Worm (Caenorhabditis elegans) whole organism, L4 larva: ENCODE data around the gene aqp-5.
A peak's percentile ranks its signal among the peaks of the same experiment; 100 is the strongest.

Source experiments
- F26F4.8 ChIP-seq: fragments of 200-800 bp; sonication (Bioruptor generic); conservative IDR thresholded peaks from 2 replicates; pipeline ENCODE4 v1.3.6; 2022; ENCODE audit warnings: missing genetic modification characterization, missing compliant biosample characterization
- F37D6.2 ChIP-seq: sonication (generic microtip); optimal IDR thresholded peaks from 2 replicates; lab custom pipeline; 2016; ENCODE audit warnings: mild to moderate bottlenecking, missing genetic modification characterization, missing compliant biosample characterization
- T20F7.1 ChIP-seq: fragments of 200-800 bp; sonication (Bioruptor generic); optimal IDR thresholded peaks from 2 replicates; lab custom pipeline; 2018; ENCODE audit warnings: mild to moderate bottlenecking, missing genetic modification characterization, missing compliant biosample characterization
- ZK337.2 ChIP-seq: fragments of 200-800 bp; sonication (Bioruptor generic); IDR thresholded peaks from 2 replicates; pipeline ENCODE4 v1.3.6; 2022; ENCODE audit warnings: missing genetic modification reagents, missing genetic modification characterization, missing compliant biosample characterization
- ZK546.5 ChIP-seq, 2 experiments: sonication (generic microtip); optimal IDR thresholded peaks; 2 replicates each; lab custom pipeline; 2017; ENCODE audit warnings: missing biosample characterization in 2 of 2, missing genetic modification characterization in 2 of 2
- aha-1 ChIP-seq: fragments of 150-350 bp; peaks from one replicate; lab custom pipeline; 2014; ENCODE audit warnings: missing biosample characterization, missing genetic modification characterization
- arid-1 ChIP-seq: fragments of 200-800 bp; sonication (Bioruptor generic); conservative IDR thresholded peaks from 2 replicates; pipeline ENCODE4 v1.3.6; 2022; ENCODE audit warnings: missing genetic modification reagents, missing genetic modification characterization, missing compliant biosample characterization
- ceh-28 ChIP-seq: fragments of 150-350 bp; optimal IDR thresholded peaks from 2 replicates; lab custom pipeline; 2014; ENCODE audit warnings: missing biosample characterization, missing genetic modification reagents, missing genetic modification characterization
- ceh-32 ChIP-seq: sonication (generic microtip); optimal IDR thresholded peaks from 2 replicates; lab custom pipeline; 2016; ENCODE audit warnings: mild to moderate bottlenecking, missing genetic modification characterization, missing compliant biosample characterization; ENCODE audit not compliant: poor library complexity
- ceh-44 ChIP-seq: fragments of 200-800 bp; sonication (Bioruptor generic); IDR thresholded peaks from 2 replicates; pipeline ENCODE4 v1.3.6; 2022; ENCODE audit warnings: missing genetic modification reagents, missing genetic modification characterization, missing compliant biosample characterization
- ceh-82 ChIP-seq: sonication (generic microtip); optimal IDR thresholded peaks from 2 replicates; lab custom pipeline; 2017; ENCODE audit warnings: missing biosample characterization, missing genetic modification characterization
- ces-1 ChIP-seq: fragments of 150-350 bp; sonication (generic microtip); optimal IDR thresholded peaks from 4 replicates; lab custom pipeline; 2014; ENCODE audit warnings: missing biosample characterization, missing genetic modification reagents, missing genetic modification characterization
- daf-16 ChIP-seq, 3 experiments: sonication (generic microtip); optimal IDR thresholded peaks; 2 replicates each; lab custom pipeline; 2016 to 2017; ENCODE audit warnings: missing genetic modification characterization in 3 of 3, missing genetic modification reagents in 3 of 3, mild to moderate bottlenecking in 2 of 3, missing compliant biosample characterization in 2 of 3, missing biosample characterization in 1 of 3, moderate library complexity in 1 of 3
- dmd-6 ChIP-seq: fragments of 200-800 bp; sonication (Bioruptor generic); IDR thresholded peaks from 2 replicates; pipeline ENCODE4 v1.3.6; 2022; ENCODE audit warnings: missing genetic modification reagents, missing genetic modification characterization, missing compliant biosample characterization
- dpl-1 ChIP-seq: fragments of 150-350 bp; optimal IDR thresholded peaks from 2 replicates; lab custom pipeline; 2014; ENCODE audit warnings: missing biosample characterization, missing genetic modification reagents, missing genetic modification characterization
- dve-1 ChIP-seq: sonication (generic microtip); optimal IDR thresholded peaks from 2 replicates; lab custom pipeline; 2017; ENCODE audit warnings: antibody characterized with exemption, mild to moderate bottlenecking, missing genetic modification characterization, missing compliant biosample characterization; ENCODE audit not compliant: insufficient read depth
- egl-43 ChIP-seq: fragments of 200-800 bp; sonication (Bioruptor generic); IDR thresholded peaks from 2 replicates; pipeline ENCODE4 v1.3.6; 2022; ENCODE audit warnings: missing genetic modification reagents, missing genetic modification characterization, missing compliant biosample characterization
- fos-1 ChIP-seq: fragments of 150-350 bp; optimal IDR thresholded peaks from 2 replicates; lab custom pipeline; 2014; ENCODE audit warnings: missing biosample characterization, missing genetic modification characterization
- hif-1 ChIP-seq, 2 experiments: sonication (generic microtip); optimal IDR thresholded peaks; 2 replicates each; lab custom pipeline; 2016 to 2017; ENCODE audit warnings: missing compliant biosample characterization in 2 of 2, missing genetic modification characterization in 2 of 2, missing genetic modification reagents in 2 of 2, missing genotype in 2 of 2, mild to moderate bottlenecking in 1 of 2
- hlh-11 ChIP-seq: fragments of 200-800 bp; sonication (Bioruptor generic); optimal IDR thresholded peaks from 2 replicates; lab custom pipeline; 2018; ENCODE audit warnings: mild to moderate bottlenecking, missing genetic modification characterization, missing compliant biosample characterization
- hlh-30 ChIP-seq: sonication (generic microtip); optimal IDR thresholded peaks from 2 replicates; lab custom pipeline; 2017; ENCODE audit warnings: antibody characterized with exemption, mild to moderate bottlenecking, missing genetic modification characterization, missing compliant biosample characterization; ENCODE audit not compliant: insufficient read depth
- hmg-1.1 ChIP-seq: fragments of 200-800 bp; sonication (Bioruptor generic); IDR thresholded peaks from 2 replicates; pipeline ENCODE4 v1.3.6; 2022; ENCODE audit warnings: missing genetic modification reagents, missing genetic modification characterization, missing compliant biosample characterization
- lin-13 ChIP-seq: fragments of 150-350 bp; optimal IDR thresholded peaks from 2 replicates; lab custom pipeline; 2014; ENCODE audit warnings: missing biosample characterization, missing genetic modification reagents, missing genetic modification characterization
- lin-38 ChIP-seq: fragments of 200-800 bp; sonication (Bioruptor generic); IDR thresholded peaks from 2 replicates; pipeline ENCODE4 v1.3.6; 2022; ENCODE audit warnings: missing genetic modification reagents, missing genetic modification characterization, missing compliant biosample characterization
- lsy-2 ChIP-seq, 2 experiments: fragments of 150-350 bp in 1 of 2; sonication (generic microtip) in 1 of 2; optimal IDR thresholded peaks; 2 replicates each; lab custom pipeline; 2014 to 2017; ENCODE audit warnings: missing biosample characterization in 2 of 2, missing genetic modification characterization in 2 of 2
- madf-5 ChIP-seq, 2 experiments: fragments of 200-800 bp; sonication (Bioruptor generic); IDR thresholded peaks; 2 replicates each; pipeline ENCODE4 v1.3.6; 2022; ENCODE audit warnings: missing compliant biosample characterization in 2 of 2, missing genetic modification characterization in 2 of 2
- mdl-1 ChIP-seq, 2 experiments: fragments of 150-350 bp in 1 of 2; sonication (generic microtip) in 1 of 2; optimal IDR thresholded peaks; 2 replicates each; lab custom pipeline; 2014 to 2017; ENCODE audit warnings: missing biosample characterization in 2 of 2, missing genetic modification characterization in 2 of 2
- mdt-29 ChIP-seq: fragments of 200-800 bp; sonication (Bioruptor generic); IDR thresholded peaks from 2 replicates; pipeline ENCODE4 v1.3.6; 2022; ENCODE audit warnings: missing genetic modification reagents, missing genetic modification characterization, missing compliant biosample characterization
- mep-1 ChIP-seq: fragments of 150-350 bp; sonication (generic microtip); optimal IDR thresholded peaks from 3 replicates; lab custom pipeline; 2014; ENCODE audit warnings: missing biosample characterization, missing genetic modification characterization
- mes-2 ChIP-seq: sonication (generic microtip); optimal IDR thresholded peaks from 2 replicates; lab custom pipeline; 2016; ENCODE audit warnings: missing genotype, mild to moderate bottlenecking, missing genetic modification characterization, missing compliant biosample characterization; ENCODE audit not compliant: poor library complexity, severe bottlenecking
- mxl-3 ChIP-seq: fragments of 200-800 bp; sonication (Bioruptor generic); optimal IDR thresholded peaks from 2 replicates; lab custom pipeline; 2018; ENCODE audit warnings: mild to moderate bottlenecking, missing genetic modification characterization, missing compliant biosample characterization
- nhr-102 ChIP-seq: sonication (generic microtip); optimal IDR thresholded peaks from 2 replicates; lab custom pipeline; 2016; ENCODE audit warnings: mild to moderate bottlenecking, missing genetic modification characterization, moderate library complexity, missing compliant biosample characterization
- nhr-25 ChIP-seq: sonication (generic microtip); optimal IDR thresholded peaks from 2 replicates; lab custom pipeline; 2017; ENCODE audit warnings: missing genetic modification characterization, mild to moderate bottlenecking, missing compliant biosample characterization, antibody characterized with exemption, moderate library complexity, borderline replicate concordance; ENCODE audit not compliant: insufficient read depth
- nhr-28 ChIP-seq: fragments of 150-350 bp; optimal IDR thresholded peaks from 2 replicates; lab custom pipeline; 2014; ENCODE audit warnings: missing biosample characterization, missing genetic modification characterization
- nhr-76 ChIP-seq: fragments of 150-350 bp; optimal IDR thresholded peaks from 2 replicates; lab custom pipeline; 2014; ENCODE audit warnings: missing biosample characterization, missing genetic modification characterization
- php-3 ChIP-seq: fragments of 200-800 bp; sonication (Bioruptor generic); IDR thresholded peaks from 2 replicates; pipeline ENCODE4 v1.3.6; 2022; ENCODE audit warnings: missing genetic modification reagents, missing genetic modification characterization, missing compliant biosample characterization
- pqm-1 ChIP-seq: sonication (generic microtip); optimal IDR thresholded peaks from 2 replicates; lab custom pipeline; 2017; ENCODE audit warnings: missing biosample characterization, missing genetic modification characterization
- spr-1 ChIP-seq: sonication (generic microtip); optimal IDR thresholded peaks from 2 replicates; lab custom pipeline; 2016; ENCODE audit warnings: mild to moderate bottlenecking, missing genetic modification characterization, missing compliant biosample characterization
- unc-130 ChIP-seq: sonication (generic microtip); optimal IDR thresholded peaks from 2 replicates; lab custom pipeline; 2016; ENCODE audit warnings: missing genetic modification reagents, missing genetic modification characterization, missing compliant biosample characterization
- unc-62 ChIP-seq, 3 experiments: fragments of 150-350 bp in 1 of 3; sonication (generic microtip); optimal IDR thresholded peaks in 2 of 3; peaks in 1 of 3; 1 replicate in 1 of 3; 2 replicates in 2 of 3; lab custom pipeline; 2014 to 2017; ENCODE audit warnings: missing biosample characterization in 3 of 3, missing genetic modification characterization in 3 of 3, missing genetic modification reagents in 3 of 3, missing genotype in 1 of 3
- ztf-7 ChIP-seq: fragments of 150-350 bp; optimal IDR thresholded peaks from 2 replicates; lab custom pipeline; 2014; ENCODE audit warnings: missing biosample characterization, missing genetic modification characterization

Gene aqp-5

ce11 chrV:10528500-10528899 is 37.0 kb downstream of the aqp-5 start, which contains the start of gene F25D1.3:
TSS of gene F25D1.3 (plus strand) at chrV:10528724.
- TF ChIP-seq nhr-102 (tag; lab: Kevin White, UChicago) (no peak), ceh-28 (tag; lab: Kevin White, UChicago) (no peak), php-3 (no peak), madf-5 (GFP tag; IDR thresholded peaks at IDR 0.05; lab: Robert Waterston, UW) (no peak)

ce11 chrV:10529600-10529999 is 38.1 kb downstream of the aqp-5 start:
- TF ChIP-seq aha-1 (tag; lab: Kevin White, UChicago) (peak; percentile 90), ceh-44 (GFP tag; lab: Robert Waterston, UW) (no peak), nhr-28 (tag; lab: Kevin White, UChicago) (peak; percentile 31), F37D6.2 (tag; lab: Kevin White, UChicago) (no peak)

- peak; percentile 9 for TF ChIP-seq mep-1 (tag; lab: Kevin White, UChicago)
- peak in 1 of 2 experiments; percentile 88 for TF ChIP-seq unc-62 (GFP tag; optimal IDR thresholded peaks at IDR 0.05 in 1 of 2; lab: Kevin White, UChicago)
- no peak for TF ChIP-seq unc-62 (tag; optimal IDR thresholded peaks at IDR 0.05; lab: Kevin White, UChicago)
- peak; percentile 34 for TF ChIP-seq aha-1 (tag; lab: Kevin White, UChicago)
- TF ChIP-seq ZK337.2 (GFP tag; lab: Robert Waterston, UW) = no peak
- TF ChIP-seq nhr-25 = no peak
- no peak for TF ChIP-seq lsy-2 (tag; optimal IDR thresholded peaks at IDR 0.05; lab: Kevin White, UChicago)
- no peak for TF ChIP-seq arid-1
- no peak for TF ChIP-seq ceh-32 (tag; lab: Kevin White, UChicago)
- TF ChIP-seq ztf-7 = no peak
- TF ChIP-seq nhr-76 (tag; lab: Kevin White, UChicago) = no peak
- TF ChIP-seq ces-1 (GFP tag; lab: Kevin White, UChicago) = no peak
- TF ChIP-seq T20F7.1 (GFP tag; lab: Kevin White, UChicago) = no peak
- no peak for TF ChIP-seq mdt-29 (GFP tag; lab: Robert Waterston, UW)
- TF ChIP-seq, all 104 proteins: peak for 3
These were observed 41.2 kb downstream of the aqp-5 start, which contains the start of gene txt-10 for ce11 chrV:10532725-10533124. TSS of gene txt-10 (minus strand) at chrV:10532825.

ce11 chrV:10535325-10535724 is 43.8 kb downstream of the aqp-5 start:
- TF ChIP-seq fos-1 (tag; lab: Kevin White, UChicago) (no peak), egl-43 (GFP tag; lab: Robert Waterston, UW) (0 out of 2 replicates have a peak, but pooled peaks have one; percentile 26), mes-2 (tag; lab: Kevin White, UChicago) (peak; percentile 41), nhr-28 (tag; lab: Kevin White, UChicago) (peak; percentile 55), T20F7.1 (GFP tag; lab: Kevin White, UChicago) (peak; percentile 8), hlh-30 (tag; lab: Kevin White, UChicago) (peak; percentile 79), hlh-11 (tag; lab: Kevin White, UChicago) (peak; percentile 36), dmd-6 (GFP tag; lab: Robert Waterston, UW) (peak; percentile 37), unc-130 (GFP tag; lab: Kevin White, UChicago) (no peak), hmg-1.1 (GFP tag; lab: Robert Waterston, UW) (0 out of 2 replicates have a peak, but pooled peaks have one; percentile 18), ZK546.5 (tag; optimal IDR thresholded peaks at IDR 0.05; lab: Kevin White, UChicago) (no peak), mdl-1 (tag; optimal IDR thresholded peaks at IDR 0.05; lab: Kevin White, UChicago) (peak in 1 of 2 experiments; percentile 71), lin-38 (GFP tag; lab: Robert Waterston, UW) (peak; percentile 29), hif-1 (tag; optimal IDR thresholded peaks at IDR 0.05; lab: Kevin White, UChicago) (peak in 1 of 2 experiments; percentile 14), mxl-3 (GFP tag; lab: Kevin White, UChicago) (peak; percentile 19), dpl-1 (GFP tag; lab: Kevin White, UChicago) (peak; percentile 1), F26F4.8 (GFP tag; lab: Robert Waterston, UW) (0 out of 2 replicates have a peak, but pooled peaks have one; percentile 34), mdt-29 (GFP tag; lab: Robert Waterston, UW) (no peak), lsy-2 (tag; optimal IDR thresholded peaks at IDR 0.05; lab: Kevin White, UChicago) (peak in 1 of 2 experiments; percentile 48), daf-16 (GFP tag; optimal IDR thresholded peaks at IDR 0.05; lab: Kevin White, UChicago) (no peak), daf-16 (tag; optimal IDR thresholded peaks at IDR 0.05; lab: Kevin White, UChicago) (peak; percentile 39), spr-1 (tag; lab: Kevin White, UChicago) (no peak), ZK337.2 (GFP tag; lab: Robert Waterston, UW) (no peak), dve-1 (tag; lab: Kevin White, UChicago) (peak; percentile 61), lin-13 (GFP tag; lab: Kevin White, UChicago) (no peak), ceh-82 (tag; lab: Kevin White, UChicago) (no peak), pqm-1 (tag; lab: Kevin White, UChicago) (peak; percentile 2)
